Worm (Caenorhabditis elegans): ENCODE results near the gene ketn-1.

Gene ketn-1

ce11 chrV:2803258-2803657 lies 4.4 kb downstream of the ketn-1 start (continued):
- no peak for TF ChIP-seq mdl-1 (tag; optimal IDR thresholded peaks at IDR 0.05)
- no peak for TF ChIP-seq rbr-2 (tag; optimal IDR thresholded peaks at IDR 0.05)
- TF ChIP-seq ceh-62 (tag; optimal IDR thresholded peaks at IDR 0.05), result no peak
- TF ChIP-seq ama-1 (optimal IDR thresholded peaks at IDR 0.05), result no peak
- no peak for TF ChIP-seq dpl-1 (GFP tag; optimal IDR thresholded peaks at IDR 0.05)
- peak; percentile 48 for TF ChIP-seq set-16 (GFP tag; IDR thresholded peaks at IDR 0.05)

DNA sequence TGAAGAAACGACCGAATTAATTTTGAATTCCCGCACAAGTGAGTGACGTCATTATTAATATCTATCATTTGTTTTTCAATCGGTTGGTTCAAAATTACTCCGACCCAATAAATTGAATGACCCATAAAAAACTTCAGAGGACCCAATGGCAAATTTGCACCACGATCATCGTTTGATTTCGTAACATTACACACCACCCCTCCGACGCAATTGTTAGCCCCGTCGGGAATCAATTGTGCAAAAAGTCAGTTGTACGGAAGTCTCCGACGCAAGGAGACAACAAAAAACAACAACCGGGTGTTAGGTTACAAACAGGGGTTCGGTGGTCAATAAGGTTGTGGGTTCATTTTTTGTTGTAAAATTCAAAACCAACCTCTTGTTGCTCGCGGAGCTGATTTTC lies 5.7 kb downstream of the ketn-1 start:
- TF ChIP-seq daf-16 (GFP tag; optimal IDR thresholded peaks at IDR 0.05), result peak in 1 of 2 experiments; percentile 68
- TF ChIP-seq daf-16 (tag; optimal IDR thresholded peaks at IDR 0.05), result no peak
- TF ChIP-seq dpl-1 (GFP tag; optimal IDR thresholded peaks at IDR 0.05), result no peak
- TF ChIP-seq unc-62 (GFP tag; optimal IDR thresholded peaks at IDR 0.05 in 1 of 2), result peak in 1 of 2 experiments; percentile 89
- TF ChIP-seq unc-62 (tag; optimal IDR thresholded peaks at IDR 0.05), result no peak
- no peak for TF ChIP-seq daf-12 (tag; optimal IDR thresholded peaks at IDR 0.05)
- no peak for TF ChIP-seq saeg-2 (GFP tag; IDR thresholded peaks at IDR 0.05)
- peak; percentile 14 for TF ChIP-seq hlh-11 (tag; optimal IDR thresholded peaks at IDR 0.05)
- no peak for TF ChIP-seq ctbp-1 (GFP tag; IDR thresholded peaks at IDR 0.05)

DNA sequence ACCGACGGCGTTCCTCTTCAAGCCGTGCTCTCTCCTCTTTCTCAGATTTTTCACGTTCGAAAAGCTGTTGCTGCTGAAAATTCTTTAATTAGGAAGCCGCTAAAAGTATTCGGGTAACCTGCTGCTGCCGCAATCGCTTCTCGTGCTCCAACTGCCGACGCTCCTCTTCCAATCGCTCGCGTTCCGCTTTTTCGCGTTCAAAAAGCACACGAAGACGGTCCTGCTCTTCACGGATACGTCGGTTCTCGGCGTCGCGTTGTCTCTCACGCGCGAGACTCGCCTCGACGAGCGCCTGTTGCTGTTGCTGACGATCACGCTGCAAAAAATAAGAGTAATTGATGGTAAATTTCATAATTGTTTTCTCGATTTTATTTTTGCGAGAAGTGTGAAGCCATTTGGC lies 7.0 kb downstream of the ketn-1 start:
- TF ChIP-seq ztf-7 (tag; optimal IDR thresholded peaks at IDR 0.05), result no peak
- no peak for TF ChIP-seq mdt-29 (GFP tag; IDR thresholded peaks at IDR 0.05)
- TF ChIP-seq egl-27 (tag; optimal IDR thresholded peaks at IDR 0.05), result no peak
- no peak for TF ChIP-seq vab-7 (GFP tag; IDR thresholded peaks at IDR 0.05)
- no peak for TF ChIP-seq nhr-10 (tag; optimal IDR thresholded peaks at IDR 0.05)
- TF ChIP-seq F26F4.8 (GFP tag; conservative IDR thresholded peaks at IDR 0.05), result no peak
- TF ChIP-seq F49E8.2 (tag; optimal IDR thresholded peaks at IDR 0.05; ENCODE audit: borderline replicate concordance), result no peak
- TF ChIP-seq set-16 (GFP tag; IDR thresholded peaks at IDR 0.05), result peak; percentile 67
- no peak for TF ChIP-seq daf-19 (GFP tag; conservative IDR thresholded peaks at IDR 0.05)
- TF ChIP-seq aha-1 (tag), result peak; percentile 47
- TF ChIP-seq ama-1 (optimal IDR thresholded peaks at IDR 0.05), result no peak
- TF ChIP-seq ZK546.5 (tag; optimal IDR thresholded peaks at IDR 0.05), result no peak
- no peak for TF ChIP-seq ceh-82 (tag; optimal IDR thresholded peaks at IDR 0.05)
- peak in 1 of 2 experiments; percentile 17 for TF ChIP-seq daf-16 (GFP tag; optimal IDR thresholded peaks at IDR 0.05)
- TF ChIP-seq daf-16 (tag; optimal IDR thresholded peaks at IDR 0.05), result no peak
- no peak for TF ChIP-seq zfp-2 (tag; optimal IDR thresholded peaks at IDR 0.05)

DNA sequence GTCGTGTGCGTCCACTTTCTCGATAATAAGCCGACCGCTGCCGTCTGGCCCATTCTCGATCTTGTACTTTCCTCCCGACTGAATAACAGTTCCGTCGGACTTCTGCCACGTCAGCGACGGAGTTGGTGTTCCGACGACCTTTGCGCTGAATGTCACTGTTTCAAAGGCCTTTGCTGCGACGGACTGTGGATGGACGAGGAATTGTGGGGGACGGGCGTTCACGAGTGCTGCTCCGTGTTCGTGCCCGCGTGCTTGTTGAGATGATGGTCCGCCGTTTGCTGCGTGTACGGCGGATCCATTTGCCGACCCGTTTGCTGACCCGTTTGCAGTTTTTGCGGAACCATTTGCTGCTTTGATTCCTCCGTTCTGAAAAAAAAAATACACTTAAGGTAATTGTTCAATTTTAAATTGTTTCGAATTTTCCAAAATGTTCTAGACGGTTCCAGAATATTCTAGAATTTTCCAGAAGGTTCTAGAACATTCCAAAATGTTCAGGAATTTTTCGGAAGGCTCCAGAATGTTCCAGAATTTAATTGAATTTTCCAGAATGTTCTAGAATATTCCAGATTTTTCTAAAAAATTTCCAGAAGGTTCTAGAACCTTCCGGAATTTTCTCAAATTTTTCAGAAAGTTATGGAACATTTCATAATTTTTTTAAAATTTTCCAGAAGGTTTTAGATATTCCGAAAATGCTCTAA lies 8.3 kb downstream of the ketn-1 start:
- TF ChIP-seq F10B5.3 (tag; optimal IDR thresholded peaks at IDR 0.05) (no peak), ceh-32 (tag; optimal IDR thresholded peaks at IDR 0.05; ENCODE audit: poor library complexity) (no peak), nhr-48 (tag; optimal IDR thresholded peaks at IDR 0.05) (no peak), set-16 (GFP tag; IDR thresholded peaks at IDR 0.05) (peak; percentile 53; the same call in 1 of the 2 replicates)

DNA sequence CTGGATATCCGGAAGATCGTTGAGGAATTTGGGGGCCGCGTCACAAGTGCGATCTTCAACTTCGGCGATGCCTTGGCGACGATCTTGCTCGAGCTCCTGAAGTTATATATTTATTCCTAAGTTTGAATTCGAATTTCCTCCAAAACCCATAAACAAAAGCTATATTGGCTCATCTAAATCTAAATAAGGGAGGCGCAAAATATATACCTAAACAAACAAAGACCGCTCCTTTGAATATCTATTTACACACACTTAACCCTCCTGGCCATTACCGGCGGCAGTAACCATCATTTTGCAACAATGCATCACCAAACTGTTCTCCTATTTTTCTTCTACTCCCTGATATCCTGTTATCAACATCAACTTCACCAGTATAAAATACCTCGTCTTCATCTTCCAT lies 11.7 kb downstream of the ketn-1 start, which contains the start of gene F54E2.2:
Gene F54E2.2 (plus strand): TSS at position 301 of the 400 bp plus-strand sequence.
- TF ChIP-seq mdt-29 (GFP tag; IDR thresholded peaks at IDR 0.05), result no peak
- TF ChIP-seq dmd-8 (GFP tag; IDR thresholded peaks at IDR 0.05), result no peak
- TF ChIP-seq T26A8.4 (GFP tag; IDR thresholded peaks at IDR 0.05), result no peak
- TF ChIP-seq madf-5 (GFP tag; IDR thresholded peaks at IDR 0.05), result no peak
- TF ChIP-seq fkh-10 (GFP tag; optimal IDR thresholded peaks at IDR 0.05), result no peak
- TF ChIP-seq attf-4 (tag; optimal IDR thresholded peaks at IDR 0.05), result no peak
- TF ChIP-seq lim-7 (GFP tag; IDR thresholded peaks at IDR 0.05), result no peak
- TF ChIP-seq ces-1 (GFP tag; optimal IDR thresholded peaks at IDR 0.05), result no peak
- TF ChIP-seq nhr-77 (tag; optimal IDR thresholded peaks at IDR 0.05), result no peak
- no peak for TF ChIP-seq lin-15B (tag; optimal IDR thresholded peaks at IDR 0.05)
- no peak for TF ChIP-seq mdl-1 (tag; optimal IDR thresholded peaks at IDR 0.05)
- TF ChIP-seq F10B5.3 (tag; optimal IDR thresholded peaks at IDR 0.05), result no peak
- TF ChIP-seq jun-1 (tag; optimal IDR thresholded peaks at IDR 0.05), result no peak

All from whole organism, L4 larva.